Worm (Caenorhabditis elegans) whole organism, mixed stage, embryonic: ENCODE results near the gene srh-187.
"Not testable (repeated sequence)": the region's sequence is repeated elsewhere in the genome, so short reads cannot be mapped to it uniquely, and the experiment has no call there.

ENCODE experiments used
- M03D4.4 ChIP-seq: sonication (generic microtip); optimal IDR thresholded peaks from 2 replicates; lab custom pipeline; 2017; ENCODE audit warnings: mild to moderate bottlenecking, missing genetic modification characterization, missing compliant biosample characterization
- bed-3 ChIP-seq: fragments of 200-800 bp; sonication (Bioruptor generic); optimal IDR thresholded peaks from 3 replicates; lab custom pipeline; 2018; ENCODE audit warnings: mild to moderate bottlenecking, missing genetic modification characterization, moderate library complexity, missing compliant biosample characterization
- blmp-1 ChIP-seq: fragments of 150-350 bp; optimal IDR thresholded peaks from 2 replicates; lab custom pipeline; 2014; ENCODE audit warnings: missing biosample characterization, missing genetic modification characterization
- ceh-39 ChIP-seq: fragments of 150-350 bp; optimal IDR thresholded peaks from 2 replicates; lab custom pipeline; 2014; ENCODE audit warnings: missing biosample characterization, missing genetic modification characterization
- ceh-43 ChIP-seq: fragments of 200-800 bp; sonication (Bioruptor generic); optimal IDR thresholded peaks from 2 replicates; lab custom pipeline; 2018; ENCODE audit warnings: mild to moderate bottlenecking, missing genetic modification characterization, moderate library complexity, missing compliant biosample characterization
- ceh-83 ChIP-seq: fragments of 200-800 bp; sonication (Bioruptor generic); optimal IDR thresholded peaks from 2 replicates; lab custom pipeline; 2018; ENCODE audit warnings: mild to moderate bottlenecking, missing genetic modification characterization, missing compliant biosample characterization
- ces-1 ChIP-seq: fragments of 150-350 bp; optimal IDR thresholded peaks from 2 replicates; lab custom pipeline; 2014; ENCODE audit warnings: missing biosample characterization, missing genetic modification reagents, missing genetic modification characterization
- cnd-1 ChIP-seq: fragments of 200-800 bp; sonication (Bioruptor generic); optimal IDR thresholded peaks from 2 replicates; lab custom pipeline; 2018; ENCODE audit warnings: mild to moderate bottlenecking, missing genetic modification characterization, missing compliant biosample characterization
- elt-1 ChIP-seq: sonication (generic microtip); optimal IDR thresholded peaks from 2 replicates; lab custom pipeline; 2017; ENCODE audit warnings: missing genetic modification characterization, mild to moderate bottlenecking, missing compliant biosample characterization, antibody characterized with exemption, moderate library complexity, borderline replicate concordance; ENCODE audit not compliant: insufficient read depth
- elt-3 ChIP-seq: fragments of 150-350 bp; optimal IDR thresholded peaks from 2 replicates; lab custom pipeline; 2014; ENCODE audit warnings: missing biosample characterization, missing genetic modification characterization
- flh-1 ChIP-seq: fragments of 200-800 bp; sonication (Bioruptor generic); optimal IDR thresholded peaks from 2 replicates; lab custom pipeline; 2018; ENCODE audit warnings: mild to moderate bottlenecking, missing genetic modification characterization, moderate library complexity, missing compliant biosample characterization
- ham-2 ChIP-seq: fragments of 200-800 bp; sonication (Bioruptor generic); optimal IDR thresholded peaks from 2 replicates; lab custom pipeline; 2018; ENCODE audit warnings: mild to moderate bottlenecking, missing genetic modification characterization, missing compliant biosample characterization
- hlh-1 ChIP-seq: fragments of 150-350 bp; optimal IDR thresholded peaks from 2 replicates; lab custom pipeline; 2014; ENCODE audit warnings: missing biosample characterization, missing genetic modification reagents, missing genetic modification characterization
- lin-13 ChIP-seq: fragments of 150-350 bp; optimal IDR thresholded peaks from 2 replicates; lab custom pipeline; 2014; ENCODE audit warnings: missing biosample characterization, missing genetic modification characterization
- lsy-2 ChIP-seq: fragments of 150-350 bp; optimal IDR thresholded peaks from 2 replicates; lab custom pipeline; 2014; ENCODE audit warnings: missing biosample characterization, missing genetic modification characterization
- mab-5 ChIP-seq: fragments of 150-350 bp; optimal IDR thresholded peaks from 2 replicates; lab custom pipeline; 2014; ENCODE audit warnings: missing biosample characterization, missing genetic modification characterization
- mep-1 ChIP-seq: fragments of 150-350 bp; optimal IDR thresholded peaks from 2 replicates; lab custom pipeline; 2017; ENCODE audit warnings: missing biosample characterization, missing genetic modification reagents, missing genetic modification characterization, inconsistent platforms
- mls-2 ChIP-seq: sonication (generic microtip); optimal IDR thresholded peaks from 2 replicates; lab custom pipeline; 2016; ENCODE audit warnings: mild to moderate bottlenecking, missing genetic modification characterization, moderate library complexity, missing compliant biosample characterization
- nhr-12 ChIP-seq: fragments of 150-350 bp; optimal IDR thresholded peaks from 2 replicates; lab custom pipeline; 2014; ENCODE audit warnings: missing biosample characterization, missing genetic modification characterization
- nhr-2 ChIP-seq: fragments of 150-350 bp; optimal IDR thresholded peaks from 2 replicates; lab custom pipeline; 2014; ENCODE audit warnings: missing biosample characterization, missing genetic modification characterization
- nhr-237 ChIP-seq: fragments of 150-350 bp; optimal IDR thresholded peaks from 2 replicates; lab custom pipeline; 2014; ENCODE audit warnings: missing biosample characterization, missing genetic modification characterization
- nhr-28 ChIP-seq: fragments of 150-350 bp; optimal IDR thresholded peaks from 2 replicates; lab custom pipeline; 2014; ENCODE audit warnings: missing biosample characterization, missing genetic modification characterization
- nhr-76 ChIP-seq: sonication (generic microtip); optimal IDR thresholded peaks from 2 replicates; lab custom pipeline; 2017; ENCODE audit warnings: missing biosample characterization, missing genetic modification characterization
- pha-4 ChIP-seq: fragments of 150-350 bp; optimal IDR thresholded peaks from 2 replicates; lab custom pipeline; 2018; ENCODE audit warnings: missing biosample characterization, missing genetic modification reagents, missing genetic modification characterization
- sem-2 ChIP-seq: fragments of 200-800 bp; sonication (Bioruptor generic); optimal IDR thresholded peaks from 2 replicates; lab custom pipeline; 2018; ENCODE audit warnings: mild to moderate bottlenecking, missing genetic modification characterization, missing compliant biosample characterization
- sptf-1 ChIP-seq: sonication (generic microtip); optimal IDR thresholded peaks from 2 replicates; lab custom pipeline; 2017; ENCODE audit warnings: mild to moderate bottlenecking, missing genetic modification characterization, moderate library complexity, missing compliant biosample characterization
- unc-120 ChIP-seq: sonication (generic microtip); optimal IDR thresholded peaks from 2 replicates; lab custom pipeline; 2017; ENCODE audit warnings: missing genetic modification characterization, missing compliant biosample characterization; ENCODE audit not compliant: poor library complexity, severe bottlenecking
- unc-62 ChIP-seq: fragments of 150-350 bp; optimal IDR thresholded peaks from 2 replicates; lab custom pipeline; 2014; ENCODE audit warnings: missing biosample characterization, missing genetic modification reagents, missing genetic modification characterization
- zip-8 ChIP-seq: fragments of 150-350 bp; optimal IDR thresholded peaks from 2 replicates; lab custom pipeline; 2014; ENCODE audit warnings: missing biosample characterization, missing genetic modification characterization
- ztf-11 ChIP-seq: fragments of 150-350 bp; optimal IDR thresholded peaks from 2 replicates; lab custom pipeline; 2014; ENCODE audit warnings: missing biosample characterization, missing genetic modification characterization

Gene srh-187

DNA sequence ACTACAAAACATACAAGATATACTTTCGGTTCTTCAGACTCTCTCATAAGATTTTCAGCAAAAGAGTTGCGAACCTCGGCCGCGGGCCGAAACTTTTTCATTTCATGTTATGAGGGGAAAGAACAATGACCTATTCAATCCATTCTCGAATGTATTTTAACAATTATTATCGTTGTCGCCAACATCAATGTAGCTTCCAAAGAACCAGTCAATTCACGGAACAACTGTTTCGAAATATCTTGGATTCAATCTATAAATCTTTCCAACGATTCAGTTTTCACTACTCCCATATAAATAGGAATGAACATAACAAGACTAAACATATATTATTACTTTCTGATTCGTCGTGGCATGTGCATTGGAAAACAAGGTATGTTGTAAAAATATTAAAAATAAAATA lies 32.6 kb downstream of the srh-187 start, which contains the start of gene F07G11.1:
Gene F07G11.1, plus strand, starts transcription at position 301 of the 400 bp plus-strand sequence.
- TF ChIP-seq nhr-2 (tag; lab: Kevin White, UChicago) = no peak
- TF ChIP-seq sptf-1 (tag; lab: Kevin White, UChicago) = no peak
- TF ChIP-seq hlh-1 = no peak
- no peak for TF ChIP-seq sem-2
- TF ChIP-seq cnd-1 (tag; lab: Kevin White, UChicago) = no peak
- TF ChIP-seq ceh-43 (GFP tag; lab: Kevin White, UChicago) = no peak
- TF ChIP-seq mep-1 = no peak
- no peak for TF ChIP-seq nhr-28 (tag; lab: Kevin White, UChicago)
- TF ChIP-seq ceh-83 (GFP tag; lab: Kevin White, UChicago) = no peak
- TF ChIP-seq mab-5 (tag; lab: Kevin White, UChicago) = no peak
- TF ChIP-seq nhr-76 (tag; lab: Kevin White, UChicago) = no peak
- TF ChIP-seq lsy-2 (tag; lab: Kevin White, UChicago) = no peak
- TF ChIP-seq blmp-1 (tag; lab: Kevin White, UChicago) = no peak
- TF ChIP-seq ces-1 (GFP tag; lab: Kevin White, UChicago) = no peak
- no peak for TF ChIP-seq bed-3 (GFP tag; lab: Kevin White, UChicago)
- no peak for TF ChIP-seq nhr-12 (tag; lab: Kevin White, UChicago)
- no peak for TF ChIP-seq unc-120 (tag; lab: Kevin White, UChicago)

- not testable (repeated sequence) for TF ChIP-seq sem-2; nhr-237; lsy-2 (tag; lab: Kevin White, UChicago)
Observed at ce11 chrV:7304506-7304905, 35.2 kb downstream of the srh-187 start, which contains the start of gene F07G11.2. Gene F07G11.2, plus strand, starts transcription at chrV:7304806.

ce11 chrV:7298463-7298862 lies 41.3 kb downstream of the srh-187 start, which contains the start of gene F07G11.3:
Gene F07G11.3, plus strand, starts transcription at chrV:7298763.
- TF ChIP-seq sem-2 (no peak), unc-120 (tag; lab: Kevin White, UChicago) (no peak), zip-8 (tag; lab: Kevin White, UChicago) (no peak), unc-62 (GFP tag; lab: Kevin White, UChicago) (no peak), mab-5 (tag; lab: Kevin White, UChicago) (no peak), bed-3 (GFP tag; lab: Kevin White, UChicago) (no peak), nhr-28 (tag; lab: Kevin White, UChicago) (no peak), pha-4 (tag; lab: Kevin White, UChicago) (no peak), flh-1 (GFP tag; lab: Kevin White, UChicago) (no peak), ham-2 (GFP tag; lab: Kevin White, UChicago) (no peak), lsy-2 (tag; lab: Kevin White, UChicago) (no peak), sptf-1 (tag; lab: Kevin White, UChicago) (no peak), mls-2 (tag; lab: Kevin White, UChicago) (no peak), blmp-1 (tag; lab: Kevin White, UChicago) (no peak), elt-1 (no peak), nhr-237 (no peak), ces-1 (GFP tag; lab: Kevin White, UChicago) (no peak), mep-1 (no peak)
- TF ChIP-seq, all 35 proteins: peak for 0

DNA sequence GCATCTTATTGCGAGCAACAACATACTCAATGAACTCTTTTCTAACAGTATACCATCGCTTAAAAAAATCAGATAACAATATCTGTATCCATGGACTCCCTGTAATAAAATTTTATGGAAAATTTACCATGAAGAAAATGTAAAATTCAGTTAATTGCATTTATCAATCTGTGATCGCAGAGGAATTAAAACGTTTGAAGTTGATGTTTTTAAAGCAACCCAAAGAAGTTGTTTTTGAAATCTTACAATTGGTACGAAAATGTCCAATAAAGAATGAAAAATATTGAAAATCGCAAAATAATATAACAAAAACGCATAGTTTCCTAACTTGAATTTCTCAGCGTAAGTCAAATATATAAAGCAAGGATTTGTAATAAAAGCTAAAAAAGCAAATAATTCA lies 42.5 kb downstream of the srh-187 start, which contains the start of gene srj-32:
Gene srj-32, minus strand, starts transcription at position 101 of the 400 bp plus-strand sequence.
- TF ChIP-seq bed-3 (GFP tag; lab: Kevin White, UChicago) = no peak
- no peak for TF ChIP-seq nhr-28 (tag; lab: Kevin White, UChicago)
- no peak for TF ChIP-seq sptf-1 (tag; lab: Kevin White, UChicago)

DNA sequence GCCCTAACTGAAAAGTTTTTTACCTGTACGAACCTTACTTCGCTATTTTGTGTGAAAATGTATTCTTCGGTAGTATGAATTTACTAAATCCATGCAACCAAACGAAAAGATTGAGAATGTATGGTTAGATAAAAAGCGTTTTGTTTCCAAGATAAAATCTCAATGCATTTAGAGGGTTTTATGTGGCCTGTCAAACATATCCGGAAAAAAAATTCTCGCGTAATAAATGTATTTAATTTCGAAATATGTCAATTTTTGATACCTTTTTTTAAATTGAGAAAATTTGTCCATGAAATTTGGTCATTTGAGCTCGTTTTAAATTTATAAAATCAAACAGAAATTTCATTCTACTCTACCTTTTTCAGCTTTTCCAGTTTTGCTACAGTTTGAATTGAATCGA lies 44.5 kb downstream of the srh-187 start, which contains the start of gene F07G11.4:
Gene F07G11.4, minus strand, starts transcription at position 101 of the 400 bp plus-strand sequence.
- TF ChIP-seq nhr-12 (tag; lab: Kevin White, UChicago) = no peak
- TF ChIP-seq cnd-1 (tag; lab: Kevin White, UChicago) = no peak
- no peak for TF ChIP-seq mls-2 (tag; lab: Kevin White, UChicago)
- TF ChIP-seq elt-3 = no peak
- TF ChIP-seq ces-1 (GFP tag; lab: Kevin White, UChicago) = no peak
- no peak for TF ChIP-seq nhr-28 (tag; lab: Kevin White, UChicago)

- TF ChIP-seq ztf-11 (tag; lab: Kevin White, UChicago) (no peak), nhr-237 (no peak), M03D4.4 (tag; lab: Kevin White, UChicago) (no peak), blmp-1 (tag; lab: Kevin White, UChicago) (no peak), unc-62 (GFP tag; lab: Kevin White, UChicago) (no peak), hlh-1 (no peak), nhr-2 (tag; lab: Kevin White, UChicago) (no peak), ceh-39 (tag; lab: Kevin White, UChicago) (no peak), lin-13 (no peak)
Observed at ce11 chrV:7288699-7289098, 51.0 kb downstream of the srh-187 start, which contains the start of gene C13A2.1. Gene C13A2.1, plus strand, starts transcription at chrV:7288999.
